Fruit fly (Drosophila melanogaster) whole organism, adult: ENCODE data around the gene CG7573.

Source experiments
- CG11617 ChIP-seq: fragments of 200-800 bp; sonication (Bioruptor generic); optimal IDR thresholded peaks from 2 replicates; lab custom pipeline; 2017; ENCODE audit warnings: mild to moderate bottlenecking, missing biosample characterization, missing genetic modification reagents, missing genetic modification characterization
- CG12768 ChIP-seq: fragments of 200-800 bp; sonication (Bioruptor generic); optimal IDR thresholded peaks from 2 replicates; lab custom pipeline; 2017; ENCODE audit warnings: missing biosample characterization, missing genetic modification characterization, mild to moderate bottlenecking, moderate library complexity, missing genetic modification reagents
- CG14711 ChIP-seq: fragments of 200-800 bp; sonication (Bioruptor generic); optimal IDR thresholded peaks from 2 replicates; lab custom pipeline; 2018; ENCODE audit warnings: missing biosample characterization, mild to moderate bottlenecking, missing genetic modification characterization, moderate library complexity
- CG1620 ChIP-seq: fragments of 200-800 bp; sonication (Bioruptor generic); optimal IDR thresholded peaks from 2 replicates; lab custom pipeline; 2016; ENCODE audit warnings: missing biosample characterization, missing genetic modification characterization
- CG33017 ChIP-seq: fragments of 200-800 bp; sonication (Bioruptor generic); optimal IDR thresholded peaks from 2 replicates; lab custom pipeline; 2018; ENCODE audit warnings: missing biosample characterization, mild to moderate bottlenecking, missing genetic modification characterization, moderate library complexity
- CG5204 ChIP-seq: fragments of 200-800 bp; sonication (Bioruptor generic); optimal IDR thresholded peaks from 2 replicates; lab custom pipeline; 2016; ENCODE audit warnings: missing biosample characterization, missing genetic modification characterization
- Hr96 ChIP-seq: fragments of 200-800 bp; sonication (Bioruptor generic); optimal IDR thresholded peaks from 2 replicates; lab custom pipeline; 2016; ENCODE audit warnings: missing biosample characterization, missing genetic modification characterization
- Mnt ChIP-seq: fragments of 200-800 bp; sonication (Bioruptor generic); optimal IDR thresholded peaks from 2 replicates; lab custom pipeline; 2016; ENCODE audit warnings: missing biosample characterization, mild to moderate bottlenecking, missing genetic modification characterization
- kay ChIP-seq: fragments of 200-800 bp; sonication (Bioruptor generic); peaks from one replicate; lab custom pipeline; 2016; ENCODE audit warnings: missing biosample characterization, missing genetic modification characterization, borderline replicate concordance
- pad ChIP-seq: fragments of 200-800 bp; sonication (Bioruptor generic); optimal IDR thresholded peaks from 3 replicates; lab custom pipeline; 2017; ENCODE audit warnings: missing biosample characterization, missing genetic modification characterization, mild to moderate bottlenecking, moderate library complexity, missing genetic modification reagents
- tj ChIP-seq: fragments of 200-800 bp; sonication (Bioruptor generic); optimal IDR thresholded peaks from 3 replicates; lab custom pipeline; 2017; ENCODE audit warnings: missing biosample characterization, mild to moderate bottlenecking, missing genetic modification characterization, moderate library complexity
- toe ChIP-seq: fragments of 200-800 bp; sonication (Bioruptor generic); optimal IDR thresholded peaks from 2 replicates; lab custom pipeline; 2016; ENCODE audit warnings: missing biosample characterization, missing genetic modification characterization

DNA sequence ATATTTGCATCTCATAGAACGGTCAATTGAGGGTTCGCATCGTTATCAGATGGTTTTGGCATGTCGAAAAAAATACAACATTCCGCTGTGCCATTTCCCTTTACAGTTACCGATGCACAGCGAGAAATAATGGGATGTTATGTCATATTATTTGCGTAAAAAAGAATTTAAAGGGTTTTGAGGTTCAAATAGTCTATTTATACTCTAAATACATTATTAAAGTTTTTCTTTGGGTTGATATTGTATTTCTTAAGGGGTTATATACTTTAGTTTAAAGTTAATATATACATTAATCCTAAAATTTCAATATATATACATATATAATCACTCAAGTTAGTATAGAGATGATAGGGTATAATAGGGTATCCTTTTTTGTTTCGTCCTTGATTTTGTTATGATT is 8.6 kb upstream of the CG7573 start:
- TF ChIP-seq pad (GFP tag; lab: Kevin White, UChicago) (no peak), CG14711 (tag; lab: Kevin White, UChicago) (no peak), CG1620 (no peak), kay (GFP tag; lab: Kevin White, UChicago) (no peak), CG11617 (no peak), CG5204 (GFP tag; lab: Kevin White, UChicago) (no peak), CG33017 (tag; lab: Kevin White, UChicago) (no peak), CG12768 (GFP tag; lab: Kevin White, UChicago) (no peak), Mnt (no peak), Hr96 (no peak), tj (GFP tag; lab: Kevin White, UChicago) (no peak), toe (GFP tag; lab: Kevin White, UChicago) (no peak)
